Fruit fly (Drosophila melanogaster): ENCODE measurements around the gene Pbp95.
A peak's percentile ranks its signal among the peaks of the same experiment; 100 is the strongest.

Pbp95 gene

DNA sequence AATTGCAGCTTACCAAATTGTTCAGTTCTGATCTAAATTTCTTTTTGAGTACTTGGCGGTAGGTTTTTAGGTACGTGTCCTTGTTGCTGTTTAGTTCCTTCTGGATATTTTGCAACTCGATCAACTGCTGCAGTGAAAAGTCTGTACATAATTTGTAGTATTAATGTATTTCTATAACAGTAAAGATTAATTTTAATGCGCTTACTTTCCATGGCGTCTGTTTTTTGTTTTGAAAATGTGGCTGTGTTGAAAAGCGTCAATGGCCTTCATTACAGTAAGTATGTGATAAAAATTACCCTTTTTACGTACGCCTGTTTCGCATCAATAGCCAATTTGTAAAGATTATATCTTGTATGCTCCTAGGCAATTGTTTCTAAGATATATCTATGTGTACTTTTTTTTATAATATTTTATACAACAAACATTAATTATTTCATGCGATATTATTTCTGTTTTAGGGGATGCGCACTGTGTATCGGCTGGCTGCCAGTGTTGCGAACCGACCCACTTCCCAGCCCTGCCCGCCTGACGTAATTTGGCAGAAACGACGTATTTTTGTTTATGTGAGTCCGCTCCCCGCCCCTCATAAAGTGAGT is 12.4 kb upstream of the Pbp95 start, which contains the start of the genes Kmn2 and CG2698 (continued):
- TF ChIP-seq dac (GFP tag; optimal IDR thresholded peaks at IDR 0.05): peak; percentile 81
- peak; percentile 93 for TF ChIP-seq Hr39 (GFP tag; optimal IDR thresholded peaks at IDR 0.05)
- peak; percentile 94 for TF ChIP-seq Eip75B (GFP tag; optimal IDR thresholded peaks at IDR 0.05)
- peak; percentile 95 for TF ChIP-seq Sox102F (GFP tag; optimal IDR thresholded peaks at IDR 0.05)
- peak; percentile 94 for TF ChIP-seq net (GFP tag; optimal IDR thresholded peaks at IDR 0.05)
- peak; percentile 96 for TF ChIP-seq CG6792 (GFP tag; optimal IDR thresholded peaks at IDR 0.05)
- peak; percentile 96 for TF ChIP-seq Met (GFP tag; optimal IDR thresholded peaks at IDR 0.05)
- peak; percentile 89 for TF ChIP-seq CG16779 (tag; optimal IDR thresholded peaks at IDR 0.05)
- TF ChIP-seq CG10669 (GFP tag; optimal IDR thresholded peaks at IDR 0.05): peak; percentile 95
- TF ChIP-seq CG32006 (GFP tag; optimal IDR thresholded peaks at IDR 0.05): peak; percentile 95
- TF ChIP-seq Eip93F (GFP tag; optimal IDR thresholded peaks at IDR 0.05): peak; percentile 86
- peak; percentile 90 for TF ChIP-seq Blimp-1 (GFP tag; optimal IDR thresholded peaks at IDR 0.05)
- no peak for TF ChIP-seq fkh (GFP tag; optimal IDR thresholded peaks at IDR 0.05)
- peak; percentile 88 for TF ChIP-seq Lpt (GFP tag; optimal IDR thresholded peaks at IDR 0.05)
- TF ChIP-seq Eip78C (GFP tag): peak; percentile 98
- TF ChIP-seq CG6808 (GFP tag; optimal IDR thresholded peaks at IDR 0.05): peak; percentile 92
- peak; percentile 97 for TF ChIP-seq acj6 (GFP tag; optimal IDR thresholded peaks at IDR 0.05)
- peak; percentile 96 for TF ChIP-seq topi (GFP tag; optimal IDR thresholded peaks at IDR 0.05)
- TF ChIP-seq CG11762 (GFP tag; optimal IDR thresholded peaks at IDR 0.05; ENCODE audit: insufficient read depth): peak; percentile 94
- TF ChIP-seq salr (GFP tag; optimal IDR thresholded peaks at IDR 0.05): peak; percentile 87 to 91
- TF ChIP-seq fd85E (GFP tag; optimal IDR thresholded peaks at IDR 0.05): peak; percentile 88
- TF ChIP-seq CG8632 (GFP tag; optimal IDR thresholded peaks at IDR 0.05): peak; percentile 97
- peak; percentile 97 for TF ChIP-seq eg (GFP tag; IDR thresholded peaks at IDR 0.05)
- TF ChIP-seq fd59A (GFP tag; optimal IDR thresholded peaks at IDR 0.05): peak; percentile 90
- TF ChIP-seq CG8319 (GFP tag; optimal IDR thresholded peaks at IDR 0.05): peak; percentile 95
- peak; percentile 91 for TF ChIP-seq Ets21C (GFP tag; optimal IDR thresholded peaks at IDR 0.05)
- peak; percentile 92 for TF ChIP-seq CG6276 (GFP tag; optimal IDR thresholded peaks at IDR 0.05)

DNA sequence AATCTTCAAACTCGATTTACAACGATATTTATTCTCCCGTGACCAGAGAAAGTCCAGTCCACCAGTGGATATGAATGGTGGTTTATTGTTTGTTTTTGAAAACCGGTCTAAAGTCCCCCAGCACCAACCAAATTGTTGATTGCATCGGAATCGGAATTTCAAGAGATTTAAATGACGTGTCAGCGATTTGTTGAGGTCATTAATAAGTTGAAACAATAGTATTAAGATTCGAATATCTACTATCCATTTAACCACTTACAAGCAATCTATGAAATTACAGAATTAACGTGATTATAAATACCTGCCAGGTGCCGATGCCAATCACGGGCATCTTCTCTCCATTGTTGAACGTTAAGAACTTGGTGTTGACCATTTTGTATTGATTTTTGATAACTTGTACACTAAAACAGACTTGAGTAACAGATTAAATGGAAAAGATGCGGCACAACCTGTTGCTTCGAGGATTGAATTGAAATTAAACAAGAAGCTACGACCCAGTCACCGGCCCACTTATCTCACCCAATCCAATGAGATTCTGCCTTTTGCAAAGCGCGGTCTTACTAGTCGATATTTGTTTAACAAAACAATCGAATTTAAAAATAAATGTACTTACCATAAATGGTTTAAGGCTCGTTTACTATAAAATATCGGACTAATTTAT is 5.9 kb upstream of the Pbp95 start, which contains the start of gene CG2767:
Gene CG2767, minus strand, starts transcription at position 516 of the 661 bp plus-strand sequence.
- TF ChIP-seq Ets21C (GFP tag; optimal IDR thresholded peaks at IDR 0.05) (no peak), salr (GFP tag; optimal IDR thresholded peaks at IDR 0.05) (no peak), CG8119 (GFP tag; IDR thresholded peaks at IDR 0.05) (no peak), CG8319 (GFP tag; optimal IDR thresholded peaks at IDR 0.05) (no peak), Sox15 (GFP tag; optimal IDR thresholded peaks at IDR 0.05) (no peak), CG34406 (GFP tag; optimal IDR thresholded peaks at IDR 0.05) (no peak), eg (GFP tag; IDR thresholded peaks at IDR 0.05) (no peak), spab (GFP tag; optimal IDR thresholded peaks at IDR 0.05) (no peak), Hr38 (GFP tag; optimal IDR thresholded peaks at IDR 0.05) (no peak), CG6792 (GFP tag; optimal IDR thresholded peaks at IDR 0.05) (no peak), achi (GFP tag; optimal IDR thresholded peaks at IDR 0.05) (no peak), CG4318 (GFP tag; optimal IDR thresholded peaks at IDR 0.05) (no peak), Hr39 (GFP tag; optimal IDR thresholded peaks at IDR 0.05) (no peak), CG11762 (GFP tag; optimal IDR thresholded peaks at IDR 0.05; ENCODE audit: insufficient read depth) (no peak), esn (GFP tag; optimal IDR thresholded peaks at IDR 0.05) (peak; percentile 40), CG9139 (GFP tag; optimal IDR thresholded peaks at IDR 0.05) (no peak), Sox14 (GFP tag; optimal IDR thresholded peaks at IDR 0.05) (no peak), CG15336 (GFP tag; IDR thresholded peaks at IDR 0.05) (0 out of 2 replicates have a peak, but pooled peaks have one; percentile 4), Hr4 (GFP tag; optimal IDR thresholded peaks at IDR 0.05) (no peak), svp (GFP tag) (peak; percentile 76), Blimp-1 (GFP tag; optimal IDR thresholded peaks at IDR 0.05) (no peak), Eip78C (GFP tag) (peak; percentile 74), vri (GFP tag; optimal IDR thresholded peaks at IDR 0.05) (no peak), Eip75B (GFP tag; optimal IDR thresholded peaks at IDR 0.05) (no peak), CG3032 (tag; optimal IDR thresholded peaks at IDR 0.05) (no peak)
